Worm (Caenorhabditis elegans) whole organism, young adult: ENCODE results near the gene catp-7.

Experiments used
- F52B5.7 ChIP-seq: sonication (generic microtip); optimal IDR thresholded peaks from 2 replicates; lab custom pipeline; 2016; ENCODE audit warnings: mild to moderate bottlenecking, missing genetic modification characterization, missing compliant biosample characterization
- ama-1 ChIP-seq, 3 experiments: fragments of 150-350 bp in 1 of 3; sonication (generic microtip) in 2 of 3; optimal IDR thresholded peaks; 2 replicates each; lab custom pipeline; 2014 to 2018; ENCODE audit warnings: missing biosample characterization in 2 of 3, missing genetic modification characterization in 2 of 3, missing genetic modification reagents in 2 of 3
- die-1 ChIP-seq: sonication (generic microtip); optimal IDR thresholded peaks from 2 replicates; lab custom pipeline; 2016; ENCODE audit warnings: missing genotype, mild to moderate bottlenecking, missing genetic modification characterization, missing compliant biosample characterization
- dpff-1 ChIP-seq: sonication (generic microtip); optimal IDR thresholded peaks from 2 replicates; lab custom pipeline; 2017; ENCODE audit warnings: mild to moderate bottlenecking, missing genetic modification characterization, missing compliant biosample characterization
- egl-18 ChIP-seq: fragments of 200-800 bp; sonication (Bioruptor generic); IDR thresholded peaks from 2 replicates; pipeline ENCODE4 v1.3.6; 2022; ENCODE audit warnings: missing genetic modification reagents, missing genetic modification characterization, missing compliant biosample characterization
- hlh-26 ChIP-seq: fragments of 200-800 bp; sonication (Bioruptor generic); conservative IDR thresholded peaks from 2 replicates; pipeline ENCODE4 v1.3.6; 2022; ENCODE audit warnings: missing genetic modification reagents, missing genetic modification characterization, missing compliant biosample characterization
- let-526 ChIP-seq: fragments of 200-800 bp; sonication (Bioruptor generic); IDR thresholded peaks from 2 replicates; pipeline ENCODE4 v1.3.6; 2022; ENCODE audit warnings: missing genetic modification reagents, missing genetic modification characterization, missing compliant biosample characterization
- pha-4 ChIP-seq: fragments of 150-350 bp; sonication (generic microtip); optimal IDR thresholded peaks from 2 replicates; lab custom pipeline; 2014; ENCODE audit warnings: missing biosample characterization, missing genetic modification reagents, missing genetic modification characterization
- snpc-1.3 ChIP-seq: sonication (generic microtip); optimal IDR thresholded peaks from 2 replicates; lab custom pipeline; 2017; ENCODE audit warnings: missing genetic modification characterization, mild to moderate bottlenecking, missing compliant biosample characterization, antibody characterized with exemption, moderate library complexity, missing genotype, missing genetic modification reagents; ENCODE audit not compliant: insufficient read depth
- unc-130 ChIP-seq: sonication (generic microtip); optimal IDR thresholded peaks from 2 replicates; lab custom pipeline; 2016; ENCODE audit warnings: missing genetic modification reagents, missing genetic modification characterization, missing compliant biosample characterization
- unc-62 ChIP-seq: fragments of 150-350 bp; optimal IDR thresholded peaks from 2 replicates; lab custom pipeline; 2014; ENCODE audit warnings: missing biosample characterization, missing genetic modification reagents, missing genetic modification characterization

ce11 chrIV:8602877-8603276 lies 17.1 kb downstream of the catp-7 start, which contains the start of gene Y59H11AR.10:
- no peak for TF ChIP-seq unc-130
- TF ChIP-seq pha-4 (tag; lab: Kevin White, UChicago), result no peak
- TF ChIP-seq die-1, result no peak
- no peak for TF ChIP-seq hlh-26 (GFP tag; lab: Robert Waterston, UW)
- TF ChIP-seq egl-18, result no peak
- TF ChIP-seq unc-62 (GFP tag; lab: Kevin White, UChicago), result no peak
- no peak for TF ChIP-seq let-526 (GFP tag; lab: Robert Waterston, UW)
- TF ChIP-seq snpc-1.3, result no peak
- no peak for TF ChIP-seq F52B5.7 (tag; lab: Kevin White, UChicago)
- TF ChIP-seq ama-1 (optimal IDR thresholded peaks at IDR 0.05; lab: Kevin White, UChicago), result no peak
- no peak for TF ChIP-seq ama-1 (GFP tag; optimal IDR thresholded peaks at IDR 0.05; lab: Kevin White, UChicago)
- no peak for TF ChIP-seq dpff-1
